Worm (Caenorhabditis elegans) whole organism, early embryonic: Measurements from ENCODE around the gene pak-1.

ENCODE experiments used
- ama-1 ChIP-seq: fragments of 150-350 bp; optimal IDR thresholded peaks from 2 replicates; lab custom pipeline; 2014
- hmbx-1 ChIP-seq: sonication (generic microtip); optimal IDR thresholded peaks from 2 replicates; lab custom pipeline; 2016; ENCODE audit warnings: mild to moderate bottlenecking, missing genetic modification characterization, missing compliant biosample characterization
- tra-4 ChIP-seq: sonication (generic microtip); optimal IDR thresholded peaks from 2 replicates; lab custom pipeline; 2017; ENCODE audit warnings: missing genetic modification characterization, missing compliant biosample characterization

- TF ChIP-seq hmbx-1 (tag; lab: Kevin White, UChicago) (no peak), tra-4 (tag; lab: Kevin White, UChicago) (no peak), ama-1 (lab: Kevin White, UChicago) (no peak)
Observed at ce11 chrX:6059163-6059782, 10.9 kb upstream of the pak-1 start.
